Worm (Caenorhabditis elegans): Measurements from ENCODE around the gene C49F8.15.

Gene C49F8.15

ce11 chrX:13353530-13353929, 8.9 kb downstream of the C49F8.15 start (continued):
- TF ChIP-seq unc-30 (tag; optimal IDR thresholded peaks at IDR 0.05) (no peak), skn-1 (tag; optimal IDR thresholded peaks at IDR 0.05) (no peak), unc-98 (GFP tag; IDR thresholded peaks at IDR 0.05) (no peak), sup-37 (GFP tag; optimal IDR thresholded peaks at IDR 0.05) (peak; percentile 48), nhr-71 (tag; optimal IDR thresholded peaks at IDR 0.05) (peak; percentile 92), pqm-1 (tag; optimal IDR thresholded peaks at IDR 0.05) (no peak), nhr-237 (tag; optimal IDR thresholded peaks at IDR 0.05) (peak; percentile 15), ceh-82 (tag; optimal IDR thresholded peaks at IDR 0.05) (peak in 2 of 3 experiments; percentile 10 to 44), dsc-1 (tag; optimal IDR thresholded peaks at IDR 0.05) (no peak), nhr-19 (GFP tag; conservative IDR thresholded peaks at IDR 0.05) (peak; percentile 98), mdl-1 (tag; optimal IDR thresholded peaks at IDR 0.05) (peak in 1 of 2 experiments; percentile 88), nhr-90 (tag; optimal IDR thresholded peaks at IDR 0.05; ENCODE audit: poor library complexity) (peak; percentile 88), aly-2 (tag; optimal IDR thresholded peaks at IDR 0.05) (no peak), C16A3.4 (tag; optimal IDR thresholded peaks at IDR 0.05) (peak; percentile 75), ztf-4 (tag; optimal IDR thresholded peaks at IDR 0.05) (peak; percentile 72), alr-1 (tag; optimal IDR thresholded peaks at IDR 0.05; ENCODE audit: borderline replicate concordance) (no peak), nhr-11 (tag; optimal IDR thresholded peaks at IDR 0.05) (peak; percentile 32), hpl-2 (GFP tag; optimal IDR thresholded peaks at IDR 0.05) (no peak), ceh-63 (GFP tag; optimal IDR thresholded peaks at IDR 0.05) (no peak), swsn-7 (tag; optimal IDR thresholded peaks at IDR 0.05) (peak; percentile 42), ceh-90 (tag; optimal IDR thresholded peaks at IDR 0.05) (no peak), lin-35 (GFP tag; optimal IDR thresholded peaks at IDR 0.05) (peak in 1 of 2 experiments; percentile 84), nhr-85 (tag) (peak; percentile 99), ces-1 (GFP tag; optimal IDR thresholded peaks at IDR 0.05) (no peak), mab-9 (GFP tag; IDR thresholded peaks at IDR 0.05) (no peak), mep-1 (tag; optimal IDR thresholded peaks at IDR 0.05) (peak; percentile 65), blmp-1 (tag; optimal IDR thresholded peaks at IDR 0.05) (peak; percentile 94), elt-3 (tag; optimal IDR thresholded peaks at IDR 0.05) (peak in 5 of 6 experiments; percentile 33 to 92 (median 83)), dpl-1 (GFP tag; optimal IDR thresholded peaks at IDR 0.05) (peak in 2 of 3 experiments; percentile 6 to 22), lsy-2 (tag; optimal IDR thresholded peaks at IDR 0.05) (peak; percentile 36 to 79), fkh-8 (tag; optimal IDR thresholded peaks at IDR 0.05) (no peak), ztf-11 (tag; optimal IDR thresholded peaks at IDR 0.05) (no peak), nhr-76 (tag; optimal IDR thresholded peaks at IDR 0.05) (peak; percentile 41)

ce11 chrX:13352164-13352563, 10.2 kb downstream of the C49F8.15 start:
- TF ChIP-seq F16B12.6 (tag; optimal IDR thresholded peaks at IDR 0.05) = no peak
- peak; percentile 0 for TF ChIP-seq blmp-1 (tag; optimal IDR thresholded peaks at IDR 0.05)
- no peak for TF ChIP-seq snpc-4 (tag; optimal IDR thresholded peaks at IDR 0.05)
- no peak for TF ChIP-seq sup-37 (GFP tag; optimal IDR thresholded peaks at IDR 0.05)
- no peak for TF ChIP-seq fos-1 (tag; optimal IDR thresholded peaks at IDR 0.05)
- TF ChIP-seq fkh-4 (tag; optimal IDR thresholded peaks at IDR 0.05; ENCODE audit: borderline replicate concordance) = no peak
- TF ChIP-seq egl-13 (tag; optimal IDR thresholded peaks at IDR 0.05) = no peak
- TF ChIP-seq lsy-2 (tag; optimal IDR thresholded peaks at IDR 0.05) = no peak
- no peak for TF ChIP-seq ets-5 (GFP tag; IDR thresholded peaks at IDR 0.05)
- TF ChIP-seq alr-1 (tag; optimal IDR thresholded peaks at IDR 0.05; ENCODE audit: borderline replicate concordance) = no peak
- TF ChIP-seq nhr-28 (tag; optimal IDR thresholded peaks at IDR 0.05) = no peak
- TF ChIP-seq sox-4 (tag; optimal IDR thresholded peaks at IDR 0.05) = no peak
- no peak for TF ChIP-seq C04F5.9 (tag; optimal IDR thresholded peaks at IDR 0.05)
- no peak for TF ChIP-seq unc-62 (GFP tag; optimal IDR thresholded peaks at IDR 0.05)
- TF ChIP-seq hlh-4 (tag; optimal IDR thresholded peaks at IDR 0.05) = no peak
- TF ChIP-seq vab-15 (tag; optimal IDR thresholded peaks at IDR 0.05) = no peak
- TF ChIP-seq jun-1 (tag; optimal IDR thresholded peaks at IDR 0.05) = no peak
- TF ChIP-seq Y116A8C.19 (tag; optimal IDR thresholded peaks at IDR 0.05; ENCODE audit: borderline replicate concordance) = no peak
- TF ChIP-seq nhr-20 (tag; optimal IDR thresholded peaks at IDR 0.05) = peak; percentile 70
- TF ChIP-seq ztf-11 (tag; optimal IDR thresholded peaks at IDR 0.05) = no peak
- no peak for TF ChIP-seq nhr-11 (tag; optimal IDR thresholded peaks at IDR 0.05)
- TF ChIP-seq efl-3 (GFP tag; optimal IDR thresholded peaks at IDR 0.05) = no peak
- TF ChIP-seq pag-3 (tag; optimal IDR thresholded peaks at IDR 0.05; ENCODE audit: borderline replicate concordance, insufficient read depth) = no peak
- no peak for TF ChIP-seq pqm-1 (tag; optimal IDR thresholded peaks at IDR 0.05)
- TF ChIP-seq ces-1 (GFP tag; optimal IDR thresholded peaks at IDR 0.05) = no peak
- TF ChIP-seq nhr-84 (tag; optimal IDR thresholded peaks at IDR 0.05) = no peak
- no peak for TF ChIP-seq aly-2 (tag; optimal IDR thresholded peaks at IDR 0.05)
- TF ChIP-seq tlp-1 (tag; optimal IDR thresholded peaks at IDR 0.05) = no peak
- no peak for TF ChIP-seq ama-1 (optimal IDR thresholded peaks at IDR 0.05)
